Worm (Caenorhabditis elegans): ENCODE results near the gene clr-1.

ce11 chrII:5514846-5515245 lies 48.7 kb downstream of the clr-1 start, which contains the start of gene sahd-1:
- no peak for TF ChIP-seq ama-1 (optimal IDR thresholded peaks at IDR 0.05)
- no peak for TF ChIP-seq hnd-1 (tag; optimal IDR thresholded peaks at IDR 0.05)
